Worm (Caenorhabditis elegans) whole organism, mixed stage, embryonic: ENCODE measurements around the gene F46F5.16.

Source experiments
- ces-1 ChIP-seq: fragments of 150-350 bp; optimal IDR thresholded peaks from 2 replicates; lab custom pipeline; 2014; ENCODE audit warnings: missing biosample characterization, missing genetic modification reagents, missing genetic modification characterization
- elt-1 ChIP-seq: sonication (generic microtip); optimal IDR thresholded peaks from 2 replicates; lab custom pipeline; 2017; ENCODE audit warnings: missing genetic modification characterization, mild to moderate bottlenecking, missing compliant biosample characterization, antibody characterized with exemption, moderate library complexity, borderline replicate concordance; ENCODE audit not compliant: insufficient read depth
- elt-3 ChIP-seq: fragments of 150-350 bp; optimal IDR thresholded peaks from 2 replicates; lab custom pipeline; 2014; ENCODE audit warnings: missing biosample characterization, missing genetic modification characterization
- lin-13 ChIP-seq: fragments of 150-350 bp; optimal IDR thresholded peaks from 2 replicates; lab custom pipeline; 2014; ENCODE audit warnings: missing biosample characterization, missing genetic modification characterization
- mep-1 ChIP-seq: fragments of 150-350 bp; optimal IDR thresholded peaks from 2 replicates; lab custom pipeline; 2017; ENCODE audit warnings: missing biosample characterization, missing genetic modification reagents, missing genetic modification characterization, inconsistent platforms
- nhr-2 ChIP-seq: fragments of 150-350 bp; optimal IDR thresholded peaks from 2 replicates; lab custom pipeline; 2014; ENCODE audit warnings: missing biosample characterization, missing genetic modification characterization
- nhr-237 ChIP-seq: fragments of 150-350 bp; optimal IDR thresholded peaks from 2 replicates; lab custom pipeline; 2014; ENCODE audit warnings: missing biosample characterization, missing genetic modification characterization
- nhr-76 ChIP-seq: sonication (generic microtip); optimal IDR thresholded peaks from 2 replicates; lab custom pipeline; 2017; ENCODE audit warnings: missing biosample characterization, missing genetic modification characterization
- pha-4 ChIP-seq: fragments of 150-350 bp; optimal IDR thresholded peaks from 2 replicates; lab custom pipeline; 2018; ENCODE audit warnings: missing biosample characterization, missing genetic modification reagents, missing genetic modification characterization
- sem-2 ChIP-seq: fragments of 200-800 bp; sonication (Bioruptor generic); optimal IDR thresholded peaks from 2 replicates; lab custom pipeline; 2018; ENCODE audit warnings: mild to moderate bottlenecking, missing genetic modification characterization, missing compliant biosample characterization
- snpc-4 ChIP-seq: fragments of 150-350 bp; optimal IDR thresholded peaks from 2 replicates; lab custom pipeline; 2014; ENCODE audit warnings: missing biosample characterization, missing genetic modification characterization
- unc-120 ChIP-seq: sonication (generic microtip); optimal IDR thresholded peaks from 2 replicates; lab custom pipeline; 2017; ENCODE audit warnings: missing genetic modification characterization, missing compliant biosample characterization; ENCODE audit not compliant: poor library complexity, severe bottlenecking
- unc-39 ChIP-seq: fragments of 150-350 bp; optimal IDR thresholded peaks from 2 replicates; lab custom pipeline; 2014; ENCODE audit warnings: missing biosample characterization, missing genetic modification characterization
- ztf-11 ChIP-seq: fragments of 150-350 bp; optimal IDR thresholded peaks from 2 replicates; lab custom pipeline; 2014; ENCODE audit warnings: missing biosample characterization, missing genetic modification characterization

DNA sequence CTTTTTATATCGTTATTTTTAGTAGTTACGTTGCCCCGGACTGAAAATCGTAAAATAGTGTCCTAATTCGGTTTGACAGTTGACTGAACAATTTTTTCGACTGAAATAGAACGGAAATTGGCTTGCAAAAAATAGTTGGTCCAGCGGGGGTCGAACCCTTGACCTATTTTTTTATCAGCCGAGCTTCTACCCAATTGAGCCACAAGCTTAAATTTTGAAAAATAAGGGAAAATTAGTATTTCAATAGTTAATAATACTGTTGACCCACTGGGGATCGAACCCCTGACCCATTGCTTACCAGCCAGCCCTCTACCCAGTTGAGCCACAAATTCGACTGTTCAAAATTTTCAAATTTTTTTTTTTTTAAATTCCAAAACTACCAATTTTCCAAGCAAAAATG, 35.2 kb upstream of the F46F5.16 start:
- TF ChIP-seq nhr-2 (tag; lab: Kevin White, UChicago) (no peak), unc-120 (tag; lab: Kevin White, UChicago) (no peak), mep-1 (no peak), lin-13 (tag; lab: Kevin White, UChicago) (no peak), unc-39 (no peak), nhr-237 (tag; lab: Kevin White, UChicago) (no peak), ces-1 (GFP tag; lab: Kevin White, UChicago) (no peak), elt-3 (no peak), elt-1 (tag; lab: Kevin White, UChicago) (no peak), nhr-76 (tag; lab: Kevin White, UChicago) (no peak), snpc-4 (tag; lab: Kevin White, UChicago) (no peak), ztf-11 (tag; lab: Kevin White, UChicago) (no peak), sem-2 (GFP tag; lab: Kevin White, UChicago) (no peak), pha-4 (tag; lab: Kevin White, UChicago) (no peak)
